Worm (Caenorhabditis elegans): ENCODE data around the gene fbxa-224.

- no peak for TF ChIP-seq unc-39 (tag; optimal IDR thresholded peaks at IDR 0.05)
- no peak for TF ChIP-seq hif-1 (tag; optimal IDR thresholded peaks at IDR 0.05)
- TF ChIP-seq zag-1 (tag; optimal IDR thresholded peaks at IDR 0.05): no peak
- TF ChIP-seq Y5F2A.4 (GFP tag; optimal IDR thresholded peaks at IDR 0.05): no peak
- TF ChIP-seq dpl-1 (GFP tag; optimal IDR thresholded peaks at IDR 0.05): no peak
- no peak for TF ChIP-seq jun-1 (tag; optimal IDR thresholded peaks at IDR 0.05)
- TF ChIP-seq tag-97 (GFP tag; IDR thresholded peaks at IDR 0.05): no peak
- TF ChIP-seq nhr-237 (tag; optimal IDR thresholded peaks at IDR 0.05): no peak
- TF ChIP-seq dmd-9 (GFP tag; IDR thresholded peaks at IDR 0.05): no peak
- TF ChIP-seq lin-15B (tag; optimal IDR thresholded peaks at IDR 0.05): no peak
- no peak for TF ChIP-seq fos-1 (tag; optimal IDR thresholded peaks at IDR 0.05)
- TF ChIP-seq pqm-1 (tag; optimal IDR thresholded peaks at IDR 0.05): no peak
These were observed 26.5 kb downstream of the fbxa-224 start for ce11 chrII:7521420-7521819.

All from whole organism, L4 larva.